Worm (Caenorhabditis elegans): Measurements from ENCODE around the gene ran-2.
A peak's percentile ranks its signal among the peaks of the same experiment; 100 is the strongest.

ran-2 gene

ce11 chrIII:7946968-7947491, 13.7 kb downstream of the ran-2 start, which contains the start of gene gsto-1:
Gene gsto-1, minus strand, starts transcription at chrIII:7947018.
- TF ChIP-seq D1046.2 (GFP tag; IDR thresholded peaks at IDR 0.05) (no peak), dve-1 (tag; optimal IDR thresholded peaks at IDR 0.05; ENCODE audit: insufficient read depth) (peak; percentile 47), pqm-1 (tag; optimal IDR thresholded peaks at IDR 0.05) (peak; percentile 21), mep-1 (tag; optimal IDR thresholded peaks at IDR 0.05) (peak; percentile 40), spr-3 (GFP tag; optimal IDR thresholded peaks at IDR 0.05) (no peak), ztf-7 (tag; optimal IDR thresholded peaks at IDR 0.05) (peak; percentile 89), mdl-1 (tag; optimal IDR thresholded peaks at IDR 0.05) (no peak), mdt-29 (GFP tag; IDR thresholded peaks at IDR 0.05) (no peak), snpc-4 (tag; optimal IDR thresholded peaks at IDR 0.05) (no peak), egl-27 (tag; optimal IDR thresholded peaks at IDR 0.05) (no peak), daf-16 (GFP tag; optimal IDR thresholded peaks at IDR 0.05) (no peak), daf-16 (tag; optimal IDR thresholded peaks at IDR 0.05) (peak; percentile 81), nhr-237 (tag; optimal IDR thresholded peaks at IDR 0.05) (no peak), ceh-62 (tag; optimal IDR thresholded peaks at IDR 0.05) (no peak)

- no peak for TF ChIP-seq Y48G9A.11 (GFP tag; IDR thresholded peaks at IDR 0.05)
- no peak for TF ChIP-seq ceh-62 (tag; optimal IDR thresholded peaks at IDR 0.05)
- no peak for TF ChIP-seq mdl-1 (tag; optimal IDR thresholded peaks at IDR 0.05)
- TF ChIP-seq ztf-11 (tag; optimal IDR thresholded peaks at IDR 0.05) = no peak
- TF ChIP-seq ZK337.2 (GFP tag; IDR thresholded peaks at IDR 0.05) = no peak
- TF ChIP-seq zag-1 (tag; optimal IDR thresholded peaks at IDR 0.05) = no peak
- no peak for TF ChIP-seq mes-2 (tag; optimal IDR thresholded peaks at IDR 0.05; ENCODE audit: poor library complexity, severe bottlenecking)
- no peak for TF ChIP-seq gei-8 (GFP tag; optimal IDR thresholded peaks at IDR 0.05)
- no peak for TF ChIP-seq hlh-11 (tag; optimal IDR thresholded peaks at IDR 0.05)
- no peak for TF ChIP-seq nhr-76 (tag; optimal IDR thresholded peaks at IDR 0.05)
Observed at ce11 chrIII:7947677-7948076, 14.3 kb downstream of the ran-2 start.

ce11 chrIII:7948802-7949201, 15.5 kb downstream of the ran-2 start, which contains the start of gene col-90:
Gene col-90, plus strand, starts transcription at chrIII:7948838.
- TF ChIP-seq Y5F2A.4 (GFP tag; optimal IDR thresholded peaks at IDR 0.05) (no peak), set-16 (GFP tag; IDR thresholded peaks at IDR 0.05) (no peak), snpc-4 (tag; optimal IDR thresholded peaks at IDR 0.05) (no peak), gei-8 (GFP tag; optimal IDR thresholded peaks at IDR 0.05) (no peak), pqm-1 (tag; optimal IDR thresholded peaks at IDR 0.05) (no peak), duxl-1 (tag; optimal IDR thresholded peaks at IDR 0.05; ENCODE audit: poor library complexity) (no peak), F37D6.2 (tag; optimal IDR thresholded peaks at IDR 0.05) (no peak), fkh-10 (GFP tag; optimal IDR thresholded peaks at IDR 0.05) (no peak), attf-4 (tag; optimal IDR thresholded peaks at IDR 0.05) (no peak), aha-1 (tag) (peak; percentile 75), ces-1 (GFP tag; optimal IDR thresholded peaks at IDR 0.05) (no peak), ama-1 (optimal IDR thresholded peaks at IDR 0.05) (peak; percentile 1), hlh-30 (tag; optimal IDR thresholded peaks at IDR 0.05; ENCODE audit: insufficient read depth) (no peak), ZK337.2 (GFP tag; IDR thresholded peaks at IDR 0.05) (no peak), lir-3 (tag; optimal IDR thresholded peaks at IDR 0.05) (no peak), zfp-2 (tag; optimal IDR thresholded peaks at IDR 0.05) (no peak), lin-15B (tag; optimal IDR thresholded peaks at IDR 0.05) (no peak)

ce11 chrIII:7950447-7950846, 17.1 kb downstream of the ran-2 start:
- TF ChIP-seq nhr-48 (tag; optimal IDR thresholded peaks at IDR 0.05) (no peak), aha-1 (tag) (peak; percentile 92)
